Worm (Caenorhabditis elegans) whole organism, L4/young adult: ENCODE measurements around the gene his-61.

Experiments
- W03F9.2 ChIP-seq: fragments of 150-350 bp; optimal IDR thresholded peaks from 2 replicates; lab custom pipeline; 2014; ENCODE audit warnings: missing biosample characterization, missing genetic modification characterization
- dao-5 ChIP-seq: sonication (generic microtip); optimal IDR thresholded peaks from 2 replicates; lab custom pipeline; 2016; ENCODE audit warnings: missing genotype, missing genetic modification characterization, moderate library complexity, missing compliant biosample characterization
- him-1 ChIP-seq: sonication (generic microtip); optimal IDR thresholded peaks from 2 replicates; lab custom pipeline; 2016; ENCODE audit warnings: missing genotype, missing genetic modification reagents, missing genetic modification characterization, missing compliant biosample characterization

DNA sequence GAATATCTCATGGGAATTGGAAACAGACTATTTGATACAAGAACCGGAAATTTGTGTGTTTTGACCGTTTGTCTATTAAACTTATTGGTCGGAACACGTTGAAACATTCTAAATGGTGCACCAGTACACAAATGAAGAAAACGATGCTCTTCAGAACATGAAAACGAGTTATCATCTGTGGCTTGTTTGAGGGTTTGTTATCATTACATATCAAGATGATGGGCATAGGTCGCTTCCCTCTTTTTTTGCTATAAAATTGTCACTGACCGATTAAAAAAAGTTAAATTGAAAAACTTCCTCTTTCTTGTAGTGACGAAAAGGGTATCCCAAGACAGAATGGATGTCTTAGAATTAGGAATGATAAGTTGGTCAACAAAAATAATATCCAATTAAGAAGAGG, 17.4 kb downstream of the his-61 start:
- TF ChIP-seq dao-5 (no peak), him-1 (no peak), W03F9.2 (no peak)
